Worm (Caenorhabditis elegans): Measurements from ENCODE around the gene pals-33.

The pals-33 gene

DNA sequence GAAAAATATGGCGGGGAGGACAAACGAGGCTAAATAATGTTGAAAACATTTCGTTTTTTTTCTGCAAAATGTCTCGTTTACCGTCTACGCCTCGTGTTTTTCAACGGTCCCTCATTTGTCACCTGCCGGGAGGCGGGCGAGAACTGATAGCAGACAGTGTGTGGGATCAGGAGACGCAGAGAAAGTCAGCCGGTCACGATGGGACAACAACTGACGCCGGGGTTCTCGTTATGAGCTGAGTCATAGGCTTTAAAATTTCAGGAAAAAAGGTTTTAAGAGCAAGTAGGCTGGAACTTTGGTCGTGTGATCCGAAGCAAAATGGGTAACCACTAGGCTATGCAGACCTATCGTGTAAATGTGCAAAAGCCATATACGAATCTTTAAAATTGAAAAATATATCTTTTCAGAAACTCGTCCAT, 12.6 kb downstream of the pals-33 start, which contains the start of gene W08A12.2:
TSS of gene W08A12.2 (minus strand) at position 103 of the 419 bp plus-strand sequence.
- TF ChIP-seq lsl-1 (GFP tag; optimal IDR thresholded peaks at IDR 0.05) (no peak), rcor-1 (GFP tag; IDR thresholded peaks at IDR 0.05) (no peak), ceh-58 (GFP tag; IDR thresholded peaks at IDR 0.05) (no peak), madf-6 (GFP tag; IDR thresholded peaks at IDR 0.05) (peak; percentile 20; the same call in 1 of the 2 replicates), snpc-1.3 (tag; optimal IDR thresholded peaks at IDR 0.05; ENCODE audit: insufficient read depth) (peak; percentile 12), xnd-1 (tag; optimal IDR thresholded peaks at IDR 0.05) (no peak), atf-7 (tag; optimal IDR thresholded peaks at IDR 0.05) (no peak), Y79H2A.3 (GFP tag; conservative IDR thresholded peaks at IDR 0.05) (no peak), T07F8.4 (tag; optimal IDR thresholded peaks at IDR 0.05) (peak; percentile 34), nhr-120 (GFP tag; IDR thresholded peaks at IDR 0.05) (no peak), pbrm-1 (GFP tag; IDR thresholded peaks at IDR 0.05) (0 out of 2 replicates have a peak, but pooled peaks have one; percentile 44), B0261.1 (tag; optimal IDR thresholded peaks at IDR 0.05) (peak; percentile 73), nhr-179 (tag; optimal IDR thresholded peaks at IDR 0.05) (no peak), nhr-27 (tag; optimal IDR thresholded peaks at IDR 0.05) (no peak), lsy-27 (tag; optimal IDR thresholded peaks at IDR 0.05; ENCODE audit: borderline replicate concordance, insufficient read depth) (no peak), madf-8 (GFP tag; conservative IDR thresholded peaks at IDR 0.05) (no peak), Y53G8AR.9 (GFP tag; conservative IDR thresholded peaks at IDR 0.05) (no peak), lin-35 (GFP tag; optimal IDR thresholded peaks at IDR 0.05) (no peak), sdz-38 (tag; optimal IDR thresholded peaks at IDR 0.05) (no peak), madf-3 (GFP tag; IDR thresholded peaks at IDR 0.05) (no peak), attf-6 (GFP tag; IDR thresholded peaks at IDR 0.05) (no peak), let-607 (tag; optimal IDR thresholded peaks at IDR 0.05) (no peak), attf-5 (GFP tag; optimal IDR thresholded peaks at IDR 0.05) (peak; percentile 12), nfya-2 (GFP tag; IDR thresholded peaks at IDR 0.05) (no peak), hmg-20 (GFP tag; IDR thresholded peaks at IDR 0.05) (no peak), F57A8.1 (GFP tag; optimal IDR thresholded peaks at IDR 0.05) (no peak), ama-1 (optimal IDR thresholded peaks at IDR 0.05) (no peak), ama-1 (GFP tag; optimal IDR thresholded peaks at IDR 0.05) (peak; percentile 5 to 82), B0019.2 (GFP tag; conservative IDR thresholded peaks at IDR 0.05) (no peak), B0035.1 (tag; optimal IDR thresholded peaks at IDR 0.05) (no peak), Y56A3A.18 (GFP tag; IDR thresholded peaks at IDR 0.05) (no peak), rpc-1 (optimal IDR thresholded peaks at IDR 0.05) (peak; percentile 79), rpc-1 (tag; optimal IDR thresholded peaks at IDR 0.05) (peak; percentile 97), ztf-22 (GFP tag; optimal IDR thresholded peaks at IDR 0.05) (peak; percentile 8), ztf-25 (GFP tag; IDR thresholded peaks at IDR 0.05) (peak; percentile 73; the same call in 1 of the 2 replicates), cebp-2 (GFP tag; IDR thresholded peaks at IDR 0.05) (peak; percentile 90), madf-10 (tag; optimal IDR thresholded peaks at IDR 0.05) (no peak), C17E4.6 (GFP tag; IDR thresholded peaks at IDR 0.05) (no peak), gei-17 (GFP tag; optimal IDR thresholded peaks at IDR 0.05) (no peak), ceh-100 (GFP tag; IDR thresholded peaks at IDR 0.05) (no peak), Y53F4B.3 (GFP tag; IDR thresholded peaks at IDR 0.05) (no peak), ceh-79 (tag; optimal IDR thresholded peaks at IDR 0.05) (no peak), dpff-1 (tag; optimal IDR thresholded peaks at IDR 0.05) (no peak), snpc-1.1 (tag; optimal IDR thresholded peaks at IDR 0.05; ENCODE audit: insufficient read depth) (no peak), mel-28 (tag; optimal IDR thresholded peaks at IDR 0.05; ENCODE audit: borderline replicate concordance) (no peak), unc-62 (GFP tag; optimal IDR thresholded peaks at IDR 0.05) (no peak), pha-4 (tag; optimal IDR thresholded peaks at IDR 0.05) (no peak), sea-2 (GFP tag; IDR thresholded peaks at IDR 0.05) (no peak), T26A5.8 (tag; optimal IDR thresholded peaks at IDR 0.05) (no peak), F57C9.4 (tag; optimal IDR thresholded peaks at IDR 0.05) (no peak)
